Fruit fly (Drosophila melanogaster) whole organism, embryonic: ENCODE measurements around the gene Larp7.
A peak's percentile ranks its signal among the peaks of the same experiment; 100 is the strongest.

Experiments used
- Adf1 ChIP-seq: fragments of 200-800 bp; sonication (Bioruptor generic); IDR thresholded peaks from 2 replicates; pipeline ENCODE4 v1.3.6; 2022; ENCODE audit warnings: missing biosample characterization, missing genetic modification characterization
- Blimp-1 ChIP-seq: fragments of 200-800 bp; sonication (Bioruptor generic); optimal IDR thresholded peaks from 3 replicates; lab custom pipeline; 2018; ENCODE audit warnings: missing biosample characterization, missing genetic modification characterization, mild to moderate bottlenecking, moderate library complexity, missing genetic modification reagents
- CG10366 ChIP-seq: fragments of 200-800 bp; sonication (Bioruptor generic); IDR thresholded peaks from 2 replicates; pipeline ENCODE4 v1.3.6; 2022; ENCODE audit warnings: missing biosample characterization, missing genetic modification characterization
- CG11723 ChIP-seq: fragments of 200-800 bp; sonication (Bioruptor generic); optimal IDR thresholded peaks from 2 replicates; lab custom pipeline; 2017; ENCODE audit warnings: missing biosample characterization, mild to moderate bottlenecking, missing genetic modification characterization
- CG12659 ChIP-seq: fragments of 200-800 bp; sonication (Bioruptor generic); optimal IDR thresholded peaks from 3 replicates; lab custom pipeline; 2017; ENCODE audit warnings: mild to moderate bottlenecking, missing biosample characterization, missing genetic modification reagents, missing genetic modification characterization
- CG12769 ChIP-seq: fragments of 200-800 bp; sonication (Bioruptor generic); optimal IDR thresholded peaks from 2 replicates; lab custom pipeline; 2019; ENCODE audit warnings: missing biosample characterization, mild to moderate bottlenecking, missing genetic modification characterization, moderate library complexity
- CG14441 ChIP-seq: fragments of 200-800 bp; sonication (Bioruptor generic); IDR thresholded peaks from 2 replicates; pipeline ENCODE4 v1.3.6; 2022; ENCODE audit warnings: missing biosample characterization, missing genetic modification characterization
- CG14965 ChIP-seq: fragments of 200-800 bp; sonication (Bioruptor generic); optimal IDR thresholded peaks from 2 replicates; lab custom pipeline; 2016; ENCODE audit warnings: missing biosample characterization, missing genetic modification characterization, borderline replicate concordance
- CG16813 ChIP-seq: fragments of 200-800 bp; sonication (Bioruptor generic); IDR thresholded peaks from 3 replicates; pipeline ENCODE4 v1.3.6; 2022; ENCODE audit warnings: missing biosample characterization, missing genetic modification characterization; ENCODE audit not compliant: partially characterized antibody
- CG18764 ChIP-seq: fragments of 200-800 bp; sonication (Bioruptor generic); optimal IDR thresholded peaks from 3 replicates; lab custom pipeline; 2016; ENCODE audit warnings: missing biosample characterization, missing genetic modification characterization
- CG2129 ChIP-seq: fragments of 200-800 bp; sonication (Bioruptor generic); IDR thresholded peaks from 2 replicates; pipeline ENCODE4 v1.3.6; 2022; ENCODE audit warnings: missing biosample characterization, missing genetic modification characterization; ENCODE audit not compliant: partially characterized antibody
- CG34422 ChIP-seq: fragments of 200-800 bp; sonication (Bioruptor generic); IDR thresholded peaks from 3 replicates; pipeline ENCODE4 v1.3.6; 2022; ENCODE audit warnings: missing biosample characterization, missing genetic modification characterization
- CG3838 ChIP-seq: fragments of 200-800 bp; sonication (Bioruptor generic); optimal IDR thresholded peaks from 3 replicates; lab custom pipeline; 2016; ENCODE audit warnings: missing biosample characterization, missing genetic modification characterization
- CG4282 ChIP-seq: fragments of 200-800 bp; sonication (Bioruptor generic); optimal IDR thresholded peaks from 2 replicates; lab custom pipeline; 2016; ENCODE audit warnings: missing biosample characterization, missing genetic modification characterization
- CG8290 ChIP-seq, 3 experiments: fragments of 200-800 bp; sonication (Bioruptor generic); optimal IDR thresholded peaks; 2 replicates each; lab custom pipeline; 2016 to 2019; ENCODE audit warnings: missing biosample characterization in 3 of 3, missing genetic modification characterization in 3 of 3, mild to moderate bottlenecking in 2 of 3, moderate library complexity in 1 of 3
- D19A ChIP-seq: fragments of 200-800 bp; optimal IDR thresholded peaks from 3 replicates; lab custom pipeline; 2019; ENCODE audit warnings: missing biosample characterization, mild to moderate bottlenecking, missing genetic modification characterization, moderate library complexity
- E2f2 ChIP-seq: fragments of 200-800 bp; sonication (Bioruptor generic); IDR thresholded peaks from 2 replicates; pipeline ENCODE4 v1.3.6; 2022; ENCODE audit warnings: missing biosample characterization, missing genetic modification characterization
- H15 ChIP-seq: fragments of 200-800 bp; sonication (Bioruptor generic); IDR thresholded peaks from 3 replicates; pipeline ENCODE4 v1.3.6; 2022; ENCODE audit warnings: missing biosample characterization, missing genetic modification characterization
- HLH4C ChIP-seq: fragments of 200-800 bp; sonication (Bioruptor generic); IDR thresholded peaks from 3 replicates; pipeline ENCODE4 v1.3.6; 2022; ENCODE audit warnings: missing biosample characterization, missing genetic modification characterization; ENCODE audit not compliant: partially characterized antibody
- Hmr ChIP-seq: fragments of 200-800 bp; sonication (Bioruptor generic); optimal IDR thresholded peaks from 3 replicates; lab custom pipeline; 2017; ENCODE audit warnings: mild to moderate bottlenecking, missing biosample characterization, missing genetic modification reagents, missing genetic modification characterization
- Meics ChIP-seq: fragments of 200-800 bp; sonication (Bioruptor generic); optimal IDR thresholded peaks from 2 replicates; lab custom pipeline; 2017; ENCODE audit warnings: missing biosample characterization, mild to moderate bottlenecking, missing genetic modification characterization
- Nf-YB ChIP-seq: fragments of 200-800 bp; sonication (Bioruptor generic); optimal IDR thresholded peaks from 3 replicates; lab custom pipeline; 2019; ENCODE audit warnings: missing biosample characterization, mild to moderate bottlenecking, missing genetic modification characterization, moderate library complexity
- PHDP ChIP-seq: fragments of 200-800 bp; sonication (Bioruptor generic); optimal IDR thresholded peaks from 3 replicates; lab custom pipeline; 2018; ENCODE audit warnings: missing biosample characterization, mild to moderate bottlenecking, missing genetic modification characterization, moderate library complexity
- Pdp1 ChIP-seq, 2 experiments: fragments of 200-800 bp; sonication (Bioruptor generic); optimal IDR thresholded peaks; 3 replicates each; lab custom pipeline; 2016; ENCODE audit warnings: missing biosample characterization in 2 of 2, missing genetic modification characterization in 2 of 2, mild to moderate bottlenecking in 1 of 2, moderate library complexity in 1 of 2
- Six4 ChIP-seq: fragments of 200-800 bp; sonication (Bioruptor generic); optimal IDR thresholded peaks from 2 replicates; lab custom pipeline; 2016; ENCODE audit warnings: missing biosample characterization, missing genetic modification characterization
- Sry-β ChIP-seq: fragments of 200-800 bp; sonication (Bioruptor generic); optimal IDR thresholded peaks from 2 replicates; lab custom pipeline; 2018; ENCODE audit warnings: missing biosample characterization, mild to moderate bottlenecking, missing genetic modification characterization, moderate library complexity
- Tbp ChIP-seq: fragments of >200 bp; optimal IDR thresholded peaks from 2 replicates; lab custom pipeline; 2018; ENCODE audit warnings: missing biosample characterization, missing genetic modification characterization
- az2 ChIP-seq: fragments of 200-800 bp; sonication (Bioruptor generic); optimal IDR thresholded peaks from 3 replicates; lab custom pipeline; 2016; ENCODE audit warnings: missing biosample characterization, missing genetic modification characterization
- cad ChIP-seq: fragments of >200 bp; optimal IDR thresholded peaks from 2 replicates; lab custom pipeline; 2017; ENCODE audit warnings: missing biosample characterization, missing genetic modification characterization
- chinmo ChIP-seq: fragments of 200-800 bp; sonication (Bioruptor generic); IDR thresholded peaks from 4 replicates; pipeline ENCODE4 v1.3.6; 2022; ENCODE audit warnings: missing biosample characterization, missing genetic modification characterization; ENCODE audit not compliant: partially characterized antibody
- crol ChIP-seq: fragments of 200-800 bp; sonication (Bioruptor generic); IDR thresholded peaks from 2 replicates; pipeline ENCODE4 v1.3.6; 2022; ENCODE audit warnings: missing biosample characterization, missing genetic modification characterization
- cwo ChIP-seq: fragments of 200-800 bp; sonication (Bioruptor generic); optimal IDR thresholded peaks from 3 replicates; lab custom pipeline; 2017; ENCODE audit warnings: missing biosample characterization, missing genetic modification characterization, mild to moderate bottlenecking, moderate library complexity, missing genetic modification reagents
- danr ChIP-seq: fragments of 200-800 bp; sonication (Bioruptor generic); IDR thresholded peaks from 2 replicates; pipeline ENCODE4 v1.3.6; 2022; ENCODE audit warnings: missing biosample characterization, missing genetic modification characterization
- gt ChIP-seq: fragments of 200-800 bp; sonication (Bioruptor generic); IDR thresholded peaks from 2 replicates; pipeline ENCODE4 v1.3.6; 2022; ENCODE audit warnings: missing biosample characterization, missing genetic modification characterization
- hkb ChIP-seq, 2 experiments: fragments of 200-800 bp in 1 of 2; fragments of >200 bp in 1 of 2; sonication (Bioruptor generic) in 1 of 2; IDR thresholded peaks in 1 of 2; optimal IDR thresholded peaks in 1 of 2; 2 replicates each; pipeline versions ENCODE4 v1.3.6 to Lab custom; 2017 to 2022; ENCODE audit warnings: missing biosample characterization in 1 of 2, missing genetic modification characterization in 1 of 2
- ind ChIP-seq: fragments of 200-800 bp; sonication (Bioruptor generic); optimal IDR thresholded peaks from 3 replicates; lab custom pipeline; 2016; ENCODE audit warnings: missing biosample characterization, missing genetic modification characterization
- kay ChIP-seq: fragments of 200-800 bp; sonication (Bioruptor generic); optimal IDR thresholded peaks from 2 replicates; lab custom pipeline; 2016; ENCODE audit warnings: missing biosample characterization, missing genetic modification characterization
- onecut ChIP-seq: fragments of 200-800 bp; sonication (Bioruptor generic); IDR thresholded peaks from 2 replicates; pipeline ENCODE4 v1.3.6; 2022; ENCODE audit warnings: missing biosample characterization, missing genetic modification characterization
- p53 ChIP-seq: fragments of 200-800 bp; sonication (Bioruptor generic); optimal IDR thresholded peaks from 2 replicates; lab custom pipeline; 2016; ENCODE audit warnings: missing biosample characterization, missing genetic modification characterization
- sug ChIP-seq: fragments of 200-800 bp; optimal IDR thresholded peaks from 2 replicates; lab custom pipeline; 2019; ENCODE audit warnings: missing biosample characterization, mild to moderate bottlenecking, missing genetic modification characterization, moderate library complexity
- trem ChIP-seq: fragments of 200-800 bp; optimal IDR thresholded peaks from 3 replicates; lab custom pipeline; 2019; ENCODE audit warnings: missing biosample characterization, mild to moderate bottlenecking, missing genetic modification characterization, moderate library complexity
- vfl ChIP-seq: fragments of 200-800 bp; sonication (Bioruptor generic); optimal IDR thresholded peaks from 2 replicates; lab custom pipeline; 2016; ENCODE audit warnings: missing biosample characterization, missing genetic modification characterization
- wdn ChIP-seq: fragments of 200-800 bp; sonication (Bioruptor generic); IDR thresholded peaks from 2 replicates; pipeline ENCODE4 v1.3.6; 2022; ENCODE audit warnings: missing biosample characterization, missing genetic modification characterization
- wor ChIP-seq: fragments of 200-800 bp; sonication (Bioruptor generic); IDR thresholded peaks from 2 replicates; pipeline ENCODE4 v1.3.6; 2022; ENCODE audit warnings: missing biosample characterization, missing genetic modification characterization

The Larp7 gene

DNA sequence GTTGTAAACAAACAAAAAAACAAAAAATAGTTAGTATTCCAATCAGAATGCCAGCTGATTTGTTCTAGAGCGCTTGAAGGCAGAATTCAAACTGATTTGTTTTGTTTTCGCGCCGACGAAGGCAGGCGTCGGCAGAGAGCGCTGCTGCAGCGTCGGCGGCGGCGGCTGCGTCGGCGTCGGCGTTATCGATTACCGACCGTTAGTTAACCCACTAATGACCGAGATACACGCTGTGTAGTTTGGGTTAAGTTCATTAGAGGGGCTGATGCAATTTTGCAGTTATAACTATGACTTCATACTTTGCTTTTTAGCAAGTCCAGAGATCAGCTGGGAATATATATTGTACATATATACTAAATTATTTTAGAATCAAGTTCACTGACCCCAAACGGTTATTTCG, 20.4 kb upstream of the Larp7 start, which contains the start of gene t (continued):
- TF ChIP-seq Adf1 (GFP tag; lab: Robert Waterston, UW) (peak; percentile 95), wdn (GFP tag; lab: Robert Waterston, UW) (0 out of 2 replicates have a peak, but pooled peaks have one; percentile 13), hkb (optimal IDR thresholded peaks at IDR 0.05; lab: Kevin White, UChicago) (no peak), hkb (GFP tag; IDR thresholded peaks at IDR 0.05; lab: Robert Waterston, UW) (0 out of 2 replicates have a peak, but pooled peaks have one; percentile 25), CG8290 (GFP tag; optimal IDR thresholded peaks at IDR 0.05; lab: Kevin White, UChicago) (no peak), CG8290 (tag; optimal IDR thresholded peaks at IDR 0.05; lab: Kevin White, UChicago) (no peak), E2f2 (GFP tag; lab: Robert Waterston, UW) (peak; percentile 20; the same call in 1 of the 2 replicates), onecut (GFP tag; lab: Robert Waterston, UW) (peak; percentile 58), az2 (GFP tag; lab: Kevin White, UChicago) (peak; percentile 5), cwo (no peak), PHDP (tag; lab: Kevin White, UChicago) (peak; percentile 5), Meics (GFP tag; lab: Kevin White, UChicago) (peak; percentile 12), wor (no peak), CG12659 (peak; percentile 21), chinmo (0 out of 4 replicates have a peak, but pooled peaks have one; percentile 29), D19A (tag; lab: Kevin White, UChicago) (no peak), kay (GFP tag; lab: Kevin White, UChicago) (no peak), danr (GFP tag; lab: Robert Waterston, UW) (no peak)

DNA sequence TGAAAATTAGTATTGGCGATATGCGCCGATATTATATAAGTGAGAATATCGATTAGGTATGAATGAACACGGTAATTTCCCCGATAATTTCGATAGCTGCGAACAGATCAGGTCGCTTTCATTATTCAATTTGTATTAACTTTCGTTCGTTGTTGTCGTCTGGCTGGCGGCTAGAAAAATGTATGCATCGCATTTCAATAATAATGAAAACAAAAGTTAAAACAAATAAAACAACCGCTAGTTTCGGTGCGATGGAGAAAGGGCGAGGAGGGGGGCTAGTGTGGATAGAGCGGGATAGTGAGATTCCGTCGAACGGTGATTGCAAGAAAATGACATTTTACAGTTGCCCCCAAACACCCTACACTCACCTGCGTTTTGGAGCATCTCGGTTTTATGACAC, 19.2 kb upstream of the Larp7 start:
- TF ChIP-seq Blimp-1 (peak; percentile 90), CG4282 (no peak), Pdp1 (GFP tag; optimal IDR thresholded peaks at IDR 0.05; lab: Kevin White, UChicago) (peak in 1 of 2 experiments; percentile 41), crol (peak; percentile 17; the same call in 1 of the 2 replicates)

DNA sequence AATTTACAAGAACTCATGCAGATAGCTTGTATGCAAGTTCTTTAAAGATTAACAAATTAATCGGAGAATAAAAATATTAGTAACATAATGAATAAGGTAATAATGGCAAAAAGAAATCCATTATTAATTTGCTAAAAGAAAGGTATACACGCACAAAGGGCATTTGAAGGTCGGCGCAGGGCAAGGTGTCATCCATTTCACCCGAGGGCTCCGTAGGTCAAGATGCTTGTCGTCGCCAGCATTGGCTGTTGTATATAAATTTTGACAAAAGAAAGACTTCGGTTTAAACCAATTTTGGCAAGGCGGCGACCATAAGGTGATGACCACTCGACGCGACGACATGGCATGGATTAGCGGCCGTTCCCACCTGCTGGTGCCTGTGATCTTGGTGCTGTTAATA, 18.5 kb upstream of the Larp7 start, which contains the start of gene CG15370:
TSS of gene CG15370 (plus strand) at position 301 of the 400 bp plus-strand sequence.
- no peak for TF ChIP-seq CG3838 (GFP tag; lab: Kevin White, UChicago)
- no peak for TF ChIP-seq CG18764 (GFP tag; lab: Kevin White, UChicago)
- TF ChIP-seq H15 (GFP tag; lab: Robert Waterston, UW): no peak
- TF ChIP-seq, all 482 proteins: peak for 0

DNA sequence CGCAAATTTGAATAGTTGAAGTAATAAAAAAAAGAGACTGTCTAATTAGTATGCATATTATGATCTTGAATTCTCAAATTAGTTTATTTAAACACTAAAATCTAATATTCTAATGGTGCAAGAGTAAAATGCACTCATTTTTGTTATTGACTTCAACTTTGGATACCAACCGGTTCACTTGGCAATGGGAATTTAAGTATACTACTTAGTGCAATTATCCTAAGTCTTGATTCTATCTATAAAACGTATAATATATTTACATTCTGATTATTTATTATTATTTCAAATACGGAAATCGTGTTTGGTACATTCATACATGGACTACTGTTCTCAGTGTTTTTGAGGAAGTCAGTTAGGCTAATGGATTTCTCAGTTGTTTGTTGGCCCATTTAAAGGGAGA, 16.8 kb upstream of the Larp7 start, which contains the start of gene Gr8a:
TSS of gene Gr8a (plus strand) at position 301 of the 400 bp plus-strand sequence.
- no peak for TF ChIP-seq CG11723 (GFP tag; lab: Kevin White, UChicago)
- TF ChIP-seq ind (GFP tag; lab: Kevin White, UChicago): no peak
- no peak for TF ChIP-seq CG14965 (GFP tag; lab: Kevin White, UChicago)
- no peak for TF ChIP-seq CG2129 (GFP tag; lab: Robert Waterston, UW)

DNA sequence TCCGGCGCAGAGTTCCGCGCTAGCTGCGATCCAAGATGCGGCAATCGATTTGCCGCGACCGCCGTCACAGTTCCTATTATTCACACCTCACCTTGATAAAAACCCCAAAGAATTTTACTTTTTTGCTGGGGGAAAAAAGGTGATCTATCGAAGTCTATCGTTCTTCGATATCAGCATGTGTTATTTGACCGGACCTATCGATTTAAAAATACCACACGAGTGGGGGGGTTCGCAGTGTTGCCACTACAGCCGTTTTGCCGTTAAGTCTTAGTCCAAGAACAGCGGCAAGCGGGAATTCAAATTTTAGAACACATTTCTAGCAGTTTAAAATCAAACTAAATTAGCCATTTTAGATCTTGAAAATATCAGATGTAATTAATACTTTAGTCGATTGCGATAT, 11.4 kb upstream of the Larp7 start, which contains the start of gene CG12121:
TSS of gene CG12121 (minus strand) at position 180 of the 400 bp plus-strand sequence.
- no peak for TF ChIP-seq vfl (GFP tag; lab: Kevin White, UChicago)
- peak; percentile 59 for TF ChIP-seq CG16813 (GFP tag; lab: Robert Waterston, UW)
- no peak for TF ChIP-seq CG10366 (GFP tag; lab: Robert Waterston, UW)
- no peak for TF ChIP-seq CG34422
- TF ChIP-seq wor: no peak
- TF ChIP-seq trem (tag; lab: Kevin White, UChicago): peak; percentile 31
- TF ChIP-seq Tbp (GFP tag; lab: Kevin White, UChicago): no peak
- peak; percentile 52 for TF ChIP-seq Sry-β (GFP tag; lab: Kevin White, UChicago)
- TF ChIP-seq sug (tag; lab: Kevin White, UChicago): no peak
- no peak for TF ChIP-seq p53 (GFP tag; lab: Kevin White, UChicago)
- TF ChIP-seq Six4 (GFP tag; lab: Kevin White, UChicago): no peak
- TF ChIP-seq HLH4C: peak; percentile 79
- TF ChIP-seq cad: no peak
- no peak for TF ChIP-seq Hmr (GFP tag; lab: Kevin White, UChicago)
- TF ChIP-seq CG14441 (GFP tag; lab: Robert Waterston, UW): no peak
- TF ChIP-seq Nf-YB (GFP tag; lab: Kevin White, UChicago): no peak
- TF ChIP-seq CG12769 (tag; lab: Kevin White, UChicago): no peak
- no peak for TF ChIP-seq gt (GFP tag; lab: Robert Waterston, UW)
